Worm (Caenorhabditis elegans) whole organism, mixed stage, embryonic: ENCODE results near the gene srsx-37.
"Not testable (repeated sequence)": the region's sequence is repeated elsewhere in the genome, so short reads cannot be mapped to it uniquely, and the experiment has no call there.

Source experiments
- lin-32 ChIP-seq: fragments of 200-800 bp; sonication (Bioruptor generic); optimal IDR thresholded peaks from 2 replicates; lab custom pipeline; 2018; ENCODE audit warnings: mild to moderate bottlenecking, missing genetic modification characterization, missing compliant biosample characterization
- nhr-12 ChIP-seq: fragments of 150-350 bp; optimal IDR thresholded peaks from 2 replicates; lab custom pipeline; 2014; ENCODE audit warnings: missing biosample characterization, missing genetic modification characterization
- nhr-76 ChIP-seq: sonication (generic microtip); optimal IDR thresholded peaks from 2 replicates; lab custom pipeline; 2017; ENCODE audit warnings: missing biosample characterization, missing genetic modification characterization
- snpc-4 ChIP-seq: fragments of 150-350 bp; optimal IDR thresholded peaks from 2 replicates; lab custom pipeline; 2014; ENCODE audit warnings: missing biosample characterization, missing genetic modification characterization
- sptf-1 ChIP-seq: sonication (generic microtip); optimal IDR thresholded peaks from 2 replicates; lab custom pipeline; 2017; ENCODE audit warnings: mild to moderate bottlenecking, missing genetic modification characterization, moderate library complexity, missing compliant biosample characterization
- unc-62 ChIP-seq: fragments of 150-350 bp; optimal IDR thresholded peaks from 2 replicates; lab custom pipeline; 2014; ENCODE audit warnings: missing biosample characterization, missing genetic modification reagents, missing genetic modification characterization
- ztf-11 ChIP-seq: fragments of 150-350 bp; optimal IDR thresholded peaks from 2 replicates; lab custom pipeline; 2014; ENCODE audit warnings: missing biosample characterization, missing genetic modification characterization

DNA sequence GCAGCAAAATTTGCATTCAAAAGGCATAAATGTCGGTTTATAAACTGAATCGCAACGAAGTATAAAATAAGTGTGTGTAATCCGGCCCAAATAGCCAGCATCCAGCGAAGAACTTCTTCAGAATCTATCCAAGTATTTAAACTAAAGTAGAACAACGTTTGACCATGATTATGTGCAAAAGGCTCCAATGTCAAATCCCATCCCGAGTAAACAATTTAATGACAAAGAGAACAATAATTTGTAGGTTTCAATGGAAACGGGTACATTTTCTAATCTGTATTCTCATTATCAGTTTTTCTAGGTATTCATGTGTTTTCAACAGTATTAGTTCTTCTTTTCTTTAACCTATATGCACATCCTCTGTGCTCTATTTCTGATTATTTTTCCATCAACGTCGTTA is 51.3 kb downstream of the srsx-37 start, which contains the start of gene C41G6.12:
- not testable (repeated sequence) for TF ChIP-seq sptf-1 (tag; lab: Kevin White, UChicago); ztf-11; unc-62 (GFP tag; lab: Kevin White, UChicago); lin-32 (GFP tag; lab: Kevin White, UChicago); nhr-12 (tag; lab: Kevin White, UChicago); snpc-4 (tag; lab: Kevin White, UChicago); nhr-76 (tag; lab: Kevin White, UChicago)
